Fruit fly (Drosophila melanogaster) whole organism, embryonic: ENCODE data around the gene cerv.

Experiments used
- Antp ChIP-seq: fragments of 200-800 bp; sonication (Bioruptor generic); optimal IDR thresholded peaks from 3 replicates; lab custom pipeline; 2016; ENCODE audit warnings: missing biosample characterization, missing genetic modification characterization
- Atf3 ChIP-seq: fragments of 200-800 bp; sonication (Bioruptor generic); optimal IDR thresholded peaks from 3 replicates; lab custom pipeline; 2016; ENCODE audit warnings: missing biosample characterization, missing genetic modification characterization
- Atf6 ChIP-seq: fragments of 200-800 bp; sonication (Bioruptor generic); IDR thresholded peaks from 2 replicates; pipeline ENCODE4 v1.3.6; 2022; ENCODE audit warnings: missing biosample characterization, missing genetic modification characterization
- C15 ChIP-seq: fragments of 200-800 bp; sonication (Bioruptor generic); IDR thresholded peaks from 3 replicates; pipeline ENCODE4 v1.3.6; 2022; ENCODE audit warnings: missing biosample characterization, missing genetic modification characterization
- CG10267 ChIP-seq: fragments of 200-800 bp; sonication (Bioruptor generic); optimal IDR thresholded peaks from 2 replicates; lab custom pipeline; 2018; ENCODE audit warnings: missing biosample characterization, mild to moderate bottlenecking, missing genetic modification characterization, moderate library complexity
- CG10979 ChIP-seq: fragments of 200-800 bp; sonication (Bioruptor generic); optimal IDR thresholded peaks from 2 replicates; lab custom pipeline; 2018; ENCODE audit warnings: missing biosample characterization, mild to moderate bottlenecking, missing genetic modification characterization, moderate library complexity
- CG1233 ChIP-seq: fragments of 200-800 bp; sonication (Bioruptor generic); optimal IDR thresholded peaks from 4 replicates; lab custom pipeline; 2018; ENCODE audit warnings: missing biosample characterization, mild to moderate bottlenecking, missing genetic modification characterization
- CG17568 ChIP-seq: fragments of 200-800 bp; sonication (Bioruptor generic); optimal IDR thresholded peaks from 2 replicates; lab custom pipeline; 2018; ENCODE audit warnings: missing biosample characterization, mild to moderate bottlenecking, missing genetic modification characterization, moderate library complexity
- CG17912 ChIP-seq: fragments of 200-800 bp; sonication (Bioruptor generic); optimal IDR thresholded peaks from 2 replicates; lab custom pipeline; 2018; ENCODE audit warnings: missing biosample characterization, mild to moderate bottlenecking, missing genetic modification characterization
- CG2116 ChIP-seq: fragments of 200-800 bp; sonication (Bioruptor generic); optimal IDR thresholded peaks from 3 replicates; lab custom pipeline; 2018; ENCODE audit warnings: missing biosample characterization, mild to moderate bottlenecking, missing genetic modification characterization
- CG2678 ChIP-seq: fragments of 200-800 bp; sonication (Bioruptor generic); optimal IDR thresholded peaks from 3 replicates; lab custom pipeline; 2019; ENCODE audit warnings: missing biosample characterization, mild to moderate bottlenecking, missing genetic modification characterization, moderate library complexity
- CG30431 ChIP-seq: fragments of 200-800 bp; sonication (Bioruptor generic); optimal IDR thresholded peaks from 2 replicates; lab custom pipeline; 2017; ENCODE audit warnings: missing biosample characterization, missing genetic modification characterization
- CG31441 ChIP-seq: fragments of 200-800 bp; sonication (Bioruptor generic); IDR thresholded peaks from 2 replicates; pipeline ENCODE4 v1.3.6; 2022; ENCODE audit warnings: missing biosample characterization, missing genetic modification characterization
- CG33557 ChIP-seq: fragments of 200-800 bp; sonication (Bioruptor generic); optimal IDR thresholded peaks from 2 replicates; lab custom pipeline; 2019; ENCODE audit warnings: missing biosample characterization, mild to moderate bottlenecking, missing genetic modification characterization, moderate library complexity
- CG34376 ChIP-seq: fragments of 200-800 bp; sonication (Bioruptor generic); optimal IDR thresholded peaks from 2 replicates; lab custom pipeline; 2018; ENCODE audit warnings: missing biosample characterization, mild to moderate bottlenecking, missing genetic modification characterization
- CG34422 ChIP-seq: fragments of 200-800 bp; sonication (Bioruptor generic); IDR thresholded peaks from 3 replicates; pipeline ENCODE4 v1.3.6; 2022; ENCODE audit warnings: missing biosample characterization, missing genetic modification characterization
- CG3726 ChIP-seq: fragments of 200-800 bp; sonication (Bioruptor generic); IDR thresholded peaks from 3 replicates; pipeline ENCODE4, ENCODE4 v1.3.6; 2022; ENCODE audit warnings: missing biosample characterization, missing genetic modification characterization
- CG6683 ChIP-seq: fragments of 200-800 bp; sonication (Bioruptor generic); optimal IDR thresholded peaks from 2 replicates; lab custom pipeline; 2017; ENCODE audit warnings: missing biosample characterization, mild to moderate bottlenecking, missing genetic modification characterization, missing genetic modification reagents
- CG6765 ChIP-seq: fragments of 200-800 bp; sonication (Bioruptor generic); optimal IDR thresholded peaks from 3 replicates; lab custom pipeline; 2017; ENCODE audit warnings: missing biosample characterization, mild to moderate bottlenecking, missing genetic modification characterization
- CG6813 ChIP-seq: fragments of 200-800 bp; sonication (Bioruptor generic); optimal IDR thresholded peaks from 2 replicates; lab custom pipeline; 2017; ENCODE audit warnings: missing biosample characterization, missing genetic modification characterization, mild to moderate bottlenecking, moderate library complexity, missing genetic modification reagents
- CG8944 ChIP-seq: fragments of 200-800 bp; sonication (Bioruptor generic); optimal IDR thresholded peaks from 3 replicates; lab custom pipeline; 2016; ENCODE audit warnings: missing biosample characterization, missing genetic modification characterization
- CG9876 ChIP-seq: fragments of 200-800 bp; sonication (Bioruptor generic); optimal IDR thresholded peaks from 2 replicates; lab custom pipeline; 2016; ENCODE audit warnings: missing biosample characterization, missing genetic modification characterization
- Fer1 ChIP-seq: fragments of 200-800 bp; sonication (Bioruptor generic); optimal IDR thresholded peaks from 2 replicates; lab custom pipeline; 2017; ENCODE audit warnings: missing biosample characterization, mild to moderate bottlenecking, missing genetic modification characterization
- NC2α ChIP-seq: fragments of 200-800 bp; sonication (Bioruptor generic); optimal IDR thresholded peaks from 2 replicates; lab custom pipeline; 2016; ENCODE audit warnings: missing biosample characterization, missing genetic modification characterization
- Spps ChIP-seq: fragments of 200-800 bp; sonication (Bioruptor generic); optimal IDR thresholded peaks from 2 replicates; lab custom pipeline; 2018; ENCODE audit warnings: missing biosample characterization, mild to moderate bottlenecking, missing genetic modification characterization
- ab ChIP-seq: fragments of 200-800 bp; sonication (Bioruptor generic); optimal IDR thresholded peaks from 2 replicates; lab custom pipeline; 2016; ENCODE audit warnings: missing biosample characterization, missing genetic modification characterization
- ac ChIP-seq: fragments of 200-800 bp; sonication (Bioruptor generic); optimal IDR thresholded peaks from 3 replicates; lab custom pipeline; 2017; ENCODE audit warnings: missing biosample characterization, mild to moderate bottlenecking, missing genetic modification characterization
- amos ChIP-seq: fragments of 200-800 bp; sonication (Bioruptor generic); IDR thresholded peaks from 2 replicates; pipeline ENCODE4 v1.3.6; 2022; ENCODE audit warnings: missing biosample characterization, missing genetic modification characterization; ENCODE audit not compliant: partially characterized antibody
- bsh ChIP-seq, 2 experiments: fragments of 200-800 bp; sonication (Bioruptor generic); optimal IDR thresholded peaks; 2 replicates each; lab custom pipeline; 2017 to 2018; ENCODE audit warnings: mild to moderate bottlenecking in 2 of 2, missing biosample characterization in 2 of 2, missing genetic modification characterization in 2 of 2, moderate library complexity in 1 of 2
- btn ChIP-seq: fragments of 200-800 bp; sonication (Bioruptor generic); optimal IDR thresholded peaks from 2 replicates; lab custom pipeline; 2016; ENCODE audit warnings: missing biosample characterization, missing genetic modification characterization
- caup ChIP-seq: fragments of 200-800 bp; sonication (Bioruptor generic); optimal IDR thresholded peaks from 3 replicates; lab custom pipeline; 2017; ENCODE audit warnings: missing biosample characterization, mild to moderate bottlenecking, missing genetic modification characterization, moderate library complexity; ENCODE audit not compliant: severe bottlenecking
- chinmo ChIP-seq: fragments of 200-800 bp; sonication (Bioruptor generic); IDR thresholded peaks from 4 replicates; pipeline ENCODE4 v1.3.6; 2022; ENCODE audit warnings: missing biosample characterization, missing genetic modification characterization; ENCODE audit not compliant: partially characterized antibody
- crc ChIP-seq: fragments of 200-800 bp; sonication (Bioruptor generic); optimal IDR thresholded peaks from 2 replicates; lab custom pipeline; 2016; ENCODE audit warnings: missing biosample characterization, missing genetic modification characterization
- cwo ChIP-seq: fragments of 200-800 bp; sonication (Bioruptor generic); optimal IDR thresholded peaks from 3 replicates; lab custom pipeline; 2017; ENCODE audit warnings: missing biosample characterization, missing genetic modification characterization, mild to moderate bottlenecking, moderate library complexity, missing genetic modification reagents
- esg ChIP-seq: fragments of 200-800 bp; sonication (Bioruptor generic); conservative IDR thresholded peaks from 2 replicates; pipeline ENCODE4 v1.3.6; 2022; ENCODE audit warnings: missing biosample characterization, missing genetic modification characterization
- eve ChIP-seq, 2 experiments: fragments of >200 bp; optimal IDR thresholded peaks; 2 replicates each; lab custom pipeline; 2017; ENCODE audit warnings: missing biosample characterization in 2 of 2, missing genetic modification characterization in 2 of 2
- gce ChIP-seq: fragments of 200-800 bp; sonication (Bioruptor generic); IDR thresholded peaks from 3 replicates; pipeline ENCODE4 v1.3.6; 2022; ENCODE audit warnings: missing biosample characterization, missing genetic modification characterization
- grn ChIP-seq: fragments of 200-800 bp; sonication (Bioruptor generic); optimal IDR thresholded peaks from 3 replicates; lab custom pipeline; 2017; ENCODE audit warnings: missing biosample characterization, missing genetic modification characterization
- gsb-n ChIP-seq: fragments of 200-800 bp; sonication (Bioruptor generic); optimal IDR thresholded peaks from 3 replicates; lab custom pipeline; 2018; ENCODE audit warnings: missing biosample characterization, mild to moderate bottlenecking, missing genetic modification characterization
- hbn ChIP-seq: fragments of 200-800 bp; sonication (Bioruptor generic); IDR thresholded peaks from 2 replicates; pipeline ENCODE4 v1.3.6; 2022; ENCODE audit warnings: missing biosample characterization, missing genetic modification characterization; ENCODE audit not compliant: partially characterized antibody
- hkb ChIP-seq, 2 experiments: fragments of 200-800 bp in 1 of 2; fragments of >200 bp in 1 of 2; sonication (Bioruptor generic) in 1 of 2; IDR thresholded peaks in 1 of 2; optimal IDR thresholded peaks in 1 of 2; 2 replicates each; pipeline versions ENCODE4 v1.3.6 to Lab custom; 2017 to 2022; ENCODE audit warnings: missing biosample characterization in 1 of 2, missing genetic modification characterization in 1 of 2
- inv ChIP-seq: fragments of 200-800 bp; sonication (Bioruptor generic); IDR thresholded peaks from 2 replicates; pipeline ENCODE4 v1.3.6; 2022; ENCODE audit warnings: missing biosample characterization, missing genetic modification characterization; ENCODE audit not compliant: partially characterized antibody
- jigr1 ChIP-seq: fragments of 200-800 bp; sonication (Bioruptor generic); IDR thresholded peaks from 3 replicates; pipeline ENCODE4 v1.3.6; 2022; ENCODE audit warnings: missing biosample characterization, missing genetic modification characterization
- luna ChIP-seq: fragments of 200-800 bp; sonication (Bioruptor generic); optimal IDR thresholded peaks from 2 replicates; lab custom pipeline; 2016; ENCODE audit warnings: missing biosample characterization, missing genetic modification characterization
- otp ChIP-seq: fragments of 200-800 bp; sonication (Bioruptor generic); IDR thresholded peaks from 3 replicates; pipeline ENCODE4, ENCODE4 v1.3.6; 2022; ENCODE audit warnings: missing biosample characterization, missing genetic modification characterization
- pfk ChIP-seq: fragments of 200-800 bp; sonication (Bioruptor generic); optimal IDR thresholded peaks from 2 replicates; lab custom pipeline; 2018; ENCODE audit warnings: missing biosample characterization, mild to moderate bottlenecking, missing genetic modification characterization, moderate library complexity
- row ChIP-seq: fragments of 200-800 bp; sonication (Bioruptor generic); IDR thresholded peaks from 3 replicates; pipeline ENCODE4 v1.3.6; 2022; ENCODE audit warnings: missing biosample characterization, missing genetic modification characterization
- scrt ChIP-seq: fragments of 200-800 bp; sonication (Bioruptor generic); optimal IDR thresholded peaks from 2 replicates; lab custom pipeline; 2018; ENCODE audit warnings: missing biosample characterization, mild to moderate bottlenecking, missing genetic modification characterization, moderate library complexity
- sens ChIP-seq: fragments of 200-800 bp; sonication (Bioruptor generic); peaks from one replicate; lab custom pipeline; 2016; ENCODE audit warnings: missing biosample characterization, missing genetic modification characterization
- seq ChIP-seq: fragments of 200-800 bp; sonication (Bioruptor generic); IDR thresholded peaks from 2 replicates; pipeline ENCODE4 v1.3.6; 2022; ENCODE audit warnings: missing biosample characterization, missing genetic modification characterization

Gene cerv

dm6 chrX:15582853-15583252 is 4.9 kb upstream of the cerv start, which contains the start of the genes CG9215 and CG8097 (continued):
- TF ChIP-seq CG9876 (GFP tag; lab: Kevin White, UChicago), result peak; percentile 4
- TF ChIP-seq gce (GFP tag; lab: Robert Waterston, UW), result no peak
- TF ChIP-seq CG2678 (tag; lab: Kevin White, UChicago), result no peak
- TF ChIP-seq Antp (GFP tag; lab: Kevin White, UChicago), result peak; percentile 5
- TF ChIP-seq Atf6 (GFP tag; lab: Robert Waterston, UW), result 0 out of 2 replicates have a peak, but pooled peaks have one; percentile 38
- no peak for TF ChIP-seq Atf3
- TF ChIP-seq CG2116 (GFP tag; lab: Kevin White, UChicago), result peak; percentile 76
- TF ChIP-seq hbn (GFP tag; lab: Robert Waterston, UW), result peak; percentile 97
- no peak for TF ChIP-seq eve (GFP tag; optimal IDR thresholded peaks at IDR 0.05; lab: Kevin White, UChicago)
- peak; percentile 42 for TF ChIP-seq CG33557 (GFP tag; lab: Kevin White, UChicago)
- TF ChIP-seq Fer1 (GFP tag; lab: Kevin White, UChicago), result peak; percentile 27
- peak; percentile 5 for TF ChIP-seq CG8944
- TF ChIP-seq CG10979 (tag; lab: Kevin White, UChicago), result peak; percentile 32
- TF ChIP-seq row, result peak; percentile 84
- TF ChIP-seq crc (GFP tag; lab: Kevin White, UChicago), result no peak
- no peak for TF ChIP-seq btn (GFP tag; lab: Kevin White, UChicago)
- no peak for TF ChIP-seq scrt (GFP tag; lab: Kevin White, UChicago)
- TF ChIP-seq CG31441 (GFP tag; lab: Robert Waterston, UW), result no peak
- no peak for TF ChIP-seq ab (GFP tag; lab: Kevin White, UChicago)
- no peak for TF ChIP-seq hkb (optimal IDR thresholded peaks at IDR 0.05; lab: Kevin White, UChicago)
- no peak for TF ChIP-seq hkb (GFP tag; IDR thresholded peaks at IDR 0.05; lab: Robert Waterston, UW)
- TF ChIP-seq inv (GFP tag; lab: Robert Waterston, UW), result peak; percentile 95
- no peak for TF ChIP-seq cwo (GFP tag; lab: Kevin White, UChicago)
- no peak for TF ChIP-seq gsb-n
- no peak for TF ChIP-seq jigr1
- peak; percentile 31 for TF ChIP-seq luna
- no peak for TF ChIP-seq bsh (GFP tag; optimal IDR thresholded peaks at IDR 0.05; lab: Kevin White, UChicago)
- no peak for TF ChIP-seq CG6765
- TF ChIP-seq CG1233 (GFP tag; lab: Kevin White, UChicago), result peak; percentile 12
- no peak for TF ChIP-seq caup
- TF ChIP-seq seq (GFP tag; lab: Robert Waterston, UW), result no peak
- TF ChIP-seq esg (GFP tag; lab: Robert Waterston, UW), result no peak
- no peak for TF ChIP-seq CG6813 (GFP tag; lab: Kevin White, UChicago)
- TF ChIP-seq CG6683 (GFP tag; lab: Kevin White, UChicago), result no peak
- TF ChIP-seq CG3726 (GFP tag; lab: Robert Waterston, UW), result no peak
- TF ChIP-seq CG34422 (GFP tag; lab: Robert Waterston, UW), result no peak
- TF ChIP-seq CG17912 (GFP tag; lab: Kevin White, UChicago), result no peak
- TF ChIP-seq Spps (tag; lab: Kevin White, UChicago), result no peak
- TF ChIP-seq CG34376 (GFP tag; lab: Kevin White, UChicago), result peak; percentile 27
- TF ChIP-seq grn (GFP tag; lab: Kevin White, UChicago), result no peak
- TF ChIP-seq sens (GFP tag; lab: Kevin White, UChicago), result peak; percentile 88
- no peak for TF ChIP-seq CG30431 (GFP tag; lab: Kevin White, UChicago)
- TF ChIP-seq pfk (GFP tag; lab: Kevin White, UChicago), result no peak
- no peak for TF ChIP-seq CG17568 (GFP tag; lab: Kevin White, UChicago)
- TF ChIP-seq otp (GFP tag; lab: Robert Waterston, UW), result no peak
- TF ChIP-seq NC2α (GFP tag; lab: Kevin White, UChicago), result no peak
- TF ChIP-seq amos (GFP tag; lab: Robert Waterston, UW), result peak; percentile 86
- TF ChIP-seq C15 (GFP tag; lab: Robert Waterston, UW), result no peak
- peak; percentile 34; the same call in 1 of the 4 replicates for TF ChIP-seq chinmo (GFP tag; lab: Robert Waterston, UW)
- no peak for TF ChIP-seq ac (GFP tag; lab: Kevin White, UChicago)
- peak; percentile 94 for TF ChIP-seq CG10267 (tag; lab: Kevin White, UChicago)
